Worm (Caenorhabditis elegans) whole organism, L3 larva: ENCODE results near the gene vhp-1.
A peak's percentile ranks its signal among the peaks of the same experiment; 100 is the strongest.

Source experiments
- R02D3.7 ChIP-seq: fragments of 150-350 bp; optimal IDR thresholded peaks from 2 replicates; lab custom pipeline; 2014; ENCODE audit warnings: missing biosample characterization, missing genetic modification characterization
- ZK546.5 ChIP-seq: sonication (generic microtip); optimal IDR thresholded peaks from 2 replicates; lab custom pipeline; 2017; ENCODE audit warnings: missing biosample characterization, missing genetic modification characterization
- ama-1 ChIP-seq: fragments of 150-350 bp; optimal IDR thresholded peaks from 2 replicates; lab custom pipeline; 2018
- ceh-16 ChIP-seq: sonication (generic microtip); optimal IDR thresholded peaks from 2 replicates; lab custom pipeline; 2017; ENCODE audit warnings: missing biosample characterization, missing genetic modification characterization
- ceh-28 ChIP-seq: fragments of 150-350 bp; optimal IDR thresholded peaks from 2 replicates; lab custom pipeline; 2014; ENCODE audit warnings: missing biosample characterization, missing genetic modification reagents, missing genetic modification characterization
- ceh-82 ChIP-seq: fragments of 150-350 bp; optimal IDR thresholded peaks from 2 replicates; lab custom pipeline; 2014; ENCODE audit warnings: missing biosample characterization, missing genetic modification characterization
- ceh-9 ChIP-seq: sonication (generic microtip); optimal IDR thresholded peaks from 2 replicates; lab custom pipeline; 2018; ENCODE audit warnings: missing biosample characterization, missing genetic modification characterization
- daf-12 ChIP-seq: fragments of 150-350 bp; optimal IDR thresholded peaks from 2 replicates; lab custom pipeline; 2014; ENCODE audit warnings: missing biosample characterization, missing genetic modification reagents, missing genetic modification characterization
- egl-27 ChIP-seq: sonication (generic microtip); optimal IDR thresholded peaks from 4 replicates; lab custom pipeline; 2017; ENCODE audit warnings: missing biosample characterization, missing genetic modification reagents, missing genetic modification characterization
- egl-5 ChIP-seq: fragments of 150-350 bp; optimal IDR thresholded peaks from 2 replicates; lab custom pipeline; 2017; ENCODE audit warnings: missing biosample characterization, missing genetic modification reagents, missing genetic modification characterization, inconsistent platforms
- elt-1 ChIP-seq: fragments of 150-350 bp; optimal IDR thresholded peaks from 2 replicates; lab custom pipeline; 2014; ENCODE audit warnings: missing biosample characterization, missing genetic modification characterization
- elt-2 ChIP-seq: sonication (generic microtip); optimal IDR thresholded peaks from 2 replicates; lab custom pipeline; 2016; ENCODE audit warnings: missing genetic modification reagents, mild to moderate bottlenecking, missing genetic modification characterization, missing compliant biosample characterization
- elt-3 ChIP-seq, 3 experiments: fragments of 150-350 bp in 1 of 3; sonication (generic microtip) in 2 of 3; optimal IDR thresholded peaks; 2 replicates in 2 of 3; 4 replicates in 1 of 3; lab custom pipeline; 2014 to 2017; ENCODE audit warnings: missing biosample characterization in 3 of 3, missing genetic modification characterization in 3 of 3
- fkh-10 ChIP-seq: sonication (generic microtip); optimal IDR thresholded peaks from 2 replicates; lab custom pipeline; 2017; ENCODE audit warnings: missing biosample characterization, missing genetic modification reagents, missing genetic modification characterization
- fkh-2 ChIP-seq: fragments of 150-350 bp; optimal IDR thresholded peaks from 2 replicates; lab custom pipeline; 2014; ENCODE audit warnings: missing biosample characterization, missing genetic modification reagents, missing genetic modification characterization
- fos-1 ChIP-seq: fragments of 150-350 bp; optimal IDR thresholded peaks from 2 replicates; lab custom pipeline; 2014; ENCODE audit warnings: missing biosample characterization, missing genetic modification characterization
- hmg-11 ChIP-seq: sonication (generic microtip); optimal IDR thresholded peaks from 2 replicates; lab custom pipeline; 2016; ENCODE audit warnings: missing genetic modification characterization, missing compliant biosample characterization
- jun-1 ChIP-seq: fragments of 150-350 bp; optimal IDR thresholded peaks from 2 replicates; lab custom pipeline; 2014; ENCODE audit warnings: missing biosample characterization, missing genetic modification reagents, missing genetic modification characterization
- lin-15B ChIP-seq: fragments of 150-350 bp; optimal IDR thresholded peaks from 2 replicates; lab custom pipeline; 2014; ENCODE audit warnings: missing biosample characterization, missing genetic modification characterization
- lin-39 ChIP-seq: fragments of 150-350 bp; optimal IDR thresholded peaks from 2 replicates; lab custom pipeline; 2018; ENCODE audit warnings: missing biosample characterization, missing genetic modification reagents, missing genetic modification characterization
- lsy-12 ChIP-seq: sonication (generic microtip); optimal IDR thresholded peaks from 2 replicates; lab custom pipeline; 2016; ENCODE audit warnings: mild to moderate bottlenecking, missing genetic modification characterization, missing compliant biosample characterization
- mml-1 ChIP-seq: fragments of 150-350 bp; sonication (generic microtip); optimal IDR thresholded peaks from 3 replicates; lab custom pipeline; 2014; ENCODE audit warnings: missing biosample characterization, missing genetic modification characterization
- nfya-1 ChIP-seq: sonication (generic microtip); optimal IDR thresholded peaks from 2 replicates; lab custom pipeline; 2017; ENCODE audit warnings: missing genetic modification characterization, mild to moderate bottlenecking, missing compliant biosample characterization, antibody characterized with exemption, moderate library complexity; ENCODE audit not compliant: insufficient read depth
- nhr-12 ChIP-seq: fragments of 150-350 bp; optimal IDR thresholded peaks from 2 replicates; lab custom pipeline; 2014; ENCODE audit warnings: missing biosample characterization, missing genetic modification characterization
- nhr-23 ChIP-seq: fragments of 150-350 bp; optimal IDR thresholded peaks from 2 replicates; lab custom pipeline; 2014; ENCODE audit warnings: missing biosample characterization, missing genetic modification reagents, missing genetic modification characterization
- nhr-237 ChIP-seq: fragments of 150-350 bp; optimal IDR thresholded peaks from 2 replicates; lab custom pipeline; 2014; ENCODE audit warnings: missing biosample characterization, missing genetic modification characterization
- nhr-43 ChIP-seq: sonication (generic microtip); optimal IDR thresholded peaks from 2 replicates; lab custom pipeline; 2016; ENCODE audit warnings: mild to moderate bottlenecking, missing genetic modification characterization, missing compliant biosample characterization; ENCODE audit not compliant: poor library complexity, severe bottlenecking
- nhr-67 ChIP-seq: fragments of 150-350 bp; optimal IDR thresholded peaks from 2 replicates; lab custom pipeline; 2014; ENCODE audit warnings: missing biosample characterization, missing genetic modification characterization
- nhr-76 ChIP-seq: fragments of 150-350 bp; sonication (generic microtip); optimal IDR thresholded peaks from 5 replicates; lab custom pipeline; 2014; ENCODE audit warnings: missing biosample characterization, missing genetic modification characterization
- nhr-77 ChIP-seq: fragments of 150-350 bp; optimal IDR thresholded peaks from 2 replicates; lab custom pipeline; 2014; ENCODE audit warnings: missing biosample characterization, missing genetic modification characterization
- pha-4 ChIP-seq: fragments of 150-350 bp; optimal IDR thresholded peaks from 2 replicates; lab custom pipeline; 2014; ENCODE audit warnings: missing biosample characterization, missing genetic modification reagents, missing genetic modification characterization
- pqm-1 ChIP-seq: fragments of 150-350 bp; optimal IDR thresholded peaks from 2 replicates; lab custom pipeline; 2017; ENCODE audit warnings: missing biosample characterization, missing genetic modification characterization, inconsistent platforms
- skn-1 ChIP-seq: fragments of 150-350 bp; optimal IDR thresholded peaks from 2 replicates; lab custom pipeline; 2014; ENCODE audit warnings: missing biosample characterization, missing genetic modification characterization
- tbx-2 ChIP-seq: sonication (generic microtip); optimal IDR thresholded peaks from 2 replicates; lab custom pipeline; 2016; ENCODE audit warnings: mild to moderate bottlenecking, missing genetic modification characterization, missing compliant biosample characterization
- unc-39 ChIP-seq: sonication (generic microtip); optimal IDR thresholded peaks from 4 replicates; lab custom pipeline; 2017; ENCODE audit warnings: missing biosample characterization, missing genetic modification characterization
- zag-1 ChIP-seq: fragments of 150-350 bp; optimal IDR thresholded peaks from 2 replicates; lab custom pipeline; 2014; ENCODE audit warnings: missing biosample characterization, missing genetic modification characterization

Gene vhp-1

DNA sequence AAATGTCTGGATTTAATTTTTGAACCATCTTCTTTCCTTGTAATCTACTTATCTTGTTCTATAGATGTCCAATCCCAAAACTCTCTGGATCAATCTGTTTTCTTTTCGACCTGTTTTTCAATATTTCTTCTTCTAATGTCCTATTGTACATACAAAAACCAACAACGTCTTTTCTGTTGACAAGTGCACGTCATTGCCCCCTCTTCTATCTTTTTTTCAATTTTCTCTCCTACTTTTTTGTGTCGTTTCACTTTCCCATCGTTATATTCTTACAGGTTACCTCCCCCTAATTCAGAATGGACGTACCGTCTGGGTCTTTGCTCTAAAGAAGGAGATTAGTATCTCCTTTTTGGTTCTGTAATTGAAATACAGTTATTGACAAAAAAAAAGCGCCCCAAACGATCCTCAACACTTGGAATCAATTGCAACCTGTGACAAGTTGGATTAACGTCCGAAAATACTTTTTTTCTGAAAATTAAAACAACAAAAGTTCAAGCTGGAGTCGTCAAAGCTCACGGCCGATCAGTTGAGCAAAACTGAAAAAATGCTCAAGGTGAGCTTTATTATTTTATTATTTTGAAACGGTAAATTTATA lies at the start of gene vhp-1:
Gene vhp-1 (plus strand): TSS at position 545 of the 595 bp plus-strand sequence.
- TF ChIP-seq nhr-23 (peak; percentile 16), nhr-77 (tag; lab: Kevin White, UChicago) (no peak), pha-4 (tag; lab: Kevin White, UChicago) (peak; percentile 61)

DNA sequence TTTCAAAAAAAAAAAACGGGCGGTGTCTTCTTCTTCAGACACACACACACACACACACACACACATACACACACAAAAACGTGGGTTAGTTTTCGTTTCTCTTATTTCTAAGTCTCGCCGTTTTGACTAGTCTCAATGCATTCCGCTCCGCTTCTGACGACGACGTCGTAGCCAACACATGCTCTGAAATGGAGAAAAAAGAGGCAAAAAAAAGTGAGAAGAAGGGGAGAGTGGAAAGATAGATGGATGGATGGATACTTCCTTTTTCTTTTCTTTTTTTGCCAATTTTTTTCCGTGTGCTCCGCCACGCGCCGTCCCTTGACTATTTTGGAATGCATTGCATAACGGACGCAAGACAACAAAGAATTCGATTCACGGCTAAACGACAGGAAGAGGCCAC lies 46.3 kb upstream of the vhp-1 start:
- TF ChIP-seq lin-15B (tag; lab: Kevin White, UChicago) = no peak
- TF ChIP-seq fkh-10 (GFP tag; lab: Kevin White, UChicago) = peak; percentile 57
- no peak for TF ChIP-seq fos-1 (tag; lab: Kevin White, UChicago)
- no peak for TF ChIP-seq elt-1 (tag; lab: Kevin White, UChicago)
- TF ChIP-seq nhr-77 (tag; lab: Kevin White, UChicago) = no peak
- peak; percentile 63 for TF ChIP-seq lin-39 (tag; lab: Kevin White, UChicago)
- peak; percentile 57 for TF ChIP-seq nfya-1 (tag; lab: Kevin White, UChicago)
- TF ChIP-seq egl-5 = no peak
- no peak for TF ChIP-seq elt-3 (tag; optimal IDR thresholded peaks at IDR 0.05; lab: Kevin White, UChicago)
- no peak for TF ChIP-seq ceh-28 (tag; lab: Kevin White, UChicago)
- TF ChIP-seq hmg-11 (tag; lab: Kevin White, UChicago) = peak; percentile 30
- no peak for TF ChIP-seq zag-1

DNA sequence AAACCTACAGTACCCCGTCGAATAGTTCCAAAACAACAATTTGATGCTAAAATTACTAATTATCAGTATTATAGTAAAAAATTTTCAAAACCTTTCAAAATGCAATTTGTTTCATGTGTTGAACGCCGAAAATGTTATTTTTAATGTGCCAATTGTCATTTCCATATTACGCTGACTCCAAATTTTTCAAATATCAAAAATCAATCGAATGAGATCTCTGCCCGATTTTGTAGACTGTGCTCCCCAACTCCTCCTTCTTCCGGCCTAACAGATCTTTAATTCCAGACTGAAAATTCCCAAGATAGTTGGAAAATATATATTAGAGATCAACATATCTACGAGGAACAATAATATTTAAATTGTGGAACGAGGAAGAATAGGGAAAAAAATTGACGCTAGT lies 45.3 kb upstream of the vhp-1 start:
- TF ChIP-seq pqm-1 (tag; lab: Kevin White, UChicago) (peak; percentile 28), elt-2 (tag; lab: Kevin White, UChicago) (peak; percentile 53), daf-12 (tag; lab: Kevin White, UChicago) (no peak), fos-1 (tag; lab: Kevin White, UChicago) (no peak), ama-1 (lab: Kevin White, UChicago) (peak; percentile 80)

DNA sequence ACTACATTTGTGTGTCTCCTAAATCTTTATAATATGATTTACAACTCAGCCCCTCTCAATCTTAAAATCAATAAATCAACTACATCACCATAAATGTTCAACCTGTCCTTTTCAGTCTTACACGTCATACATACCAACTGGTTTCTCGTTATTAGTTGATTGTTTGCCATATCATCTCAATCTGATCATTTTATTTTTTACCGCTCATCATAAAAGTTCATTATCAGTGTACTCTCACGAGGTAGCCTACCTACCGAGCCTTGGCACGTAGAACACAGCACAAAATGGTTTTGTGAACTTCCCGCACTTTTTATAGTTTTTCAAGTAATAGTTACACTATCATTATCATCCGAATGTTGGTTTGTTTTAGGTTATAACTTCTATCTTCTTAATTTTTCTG lies 41.9 kb upstream of the vhp-1 start:
- no peak for TF ChIP-seq skn-1 (tag; lab: Kevin White, UChicago)
- no peak for TF ChIP-seq ceh-82 (tag; lab: Kevin White, UChicago)
- TF ChIP-seq ceh-9 (tag; lab: Kevin White, UChicago) = no peak
- no peak for TF ChIP-seq ZK546.5 (tag; lab: Kevin White, UChicago)
- TF ChIP-seq jun-1 (tag; lab: Kevin White, UChicago) = peak; percentile 62
- peak; percentile 97 for TF ChIP-seq elt-2 (tag; lab: Kevin White, UChicago)
- TF ChIP-seq R02D3.7 (tag; lab: Kevin White, UChicago) = no peak
- no peak for TF ChIP-seq nhr-67 (tag; lab: Kevin White, UChicago)
- TF ChIP-seq ceh-16 (tag; lab: Kevin White, UChicago) = no peak
- peak; percentile 5 for TF ChIP-seq nhr-43 (tag; lab: Kevin White, UChicago)
- TF ChIP-seq egl-27 (tag; lab: Kevin White, UChicago) = no peak
- TF ChIP-seq unc-39 (tag; lab: Kevin White, UChicago) = no peak
- no peak for TF ChIP-seq daf-12 (tag; lab: Kevin White, UChicago)
- TF ChIP-seq ceh-28 (tag; lab: Kevin White, UChicago) = peak; percentile 27
- no peak for TF ChIP-seq tbx-2 (tag; lab: Kevin White, UChicago)
- TF ChIP-seq hmg-11 (tag; lab: Kevin White, UChicago) = no peak
- no peak for TF ChIP-seq lin-15B (tag; lab: Kevin White, UChicago)
- TF ChIP-seq nhr-237 (tag; lab: Kevin White, UChicago) = no peak
- TF ChIP-seq fkh-10 (GFP tag; lab: Kevin White, UChicago) = no peak
- no peak for TF ChIP-seq zag-1
- TF ChIP-seq elt-3 (tag; optimal IDR thresholded peaks at IDR 0.05; lab: Kevin White, UChicago) = no peak
- no peak for TF ChIP-seq lsy-12 (tag; lab: Kevin White, UChicago)
- TF ChIP-seq egl-5 = no peak
- TF ChIP-seq nhr-76 (tag; lab: Kevin White, UChicago) = no peak
- TF ChIP-seq nhr-23 = no peak
- no peak for TF ChIP-seq fkh-2
- TF ChIP-seq mml-1 (tag; lab: Kevin White, UChicago) = no peak
- no peak for TF ChIP-seq nhr-12
- no peak for TF ChIP-seq nhr-77 (tag; lab: Kevin White, UChicago)
- peak; percentile 71 for TF ChIP-seq pqm-1 (tag; lab: Kevin White, UChicago)
